Worm (Caenorhabditis elegans): ENCODE measurements around the gene F41F3.8.

The F41F3.8 gene

ce11 chrV:4637153-4637552 is 11.5 kb upstream of the F41F3.8 start:
- TF ChIP-seq tlp-1 (tag; optimal IDR thresholded peaks at IDR 0.05) (no peak), efl-3 (GFP tag; optimal IDR thresholded peaks at IDR 0.05) (no peak), skn-1 (tag; optimal IDR thresholded peaks at IDR 0.05) (no peak), fos-1 (tag; optimal IDR thresholded peaks at IDR 0.05) (no peak), jun-1 (tag; optimal IDR thresholded peaks at IDR 0.05) (no peak), elt-3 (tag; optimal IDR thresholded peaks at IDR 0.05) (no peak), lin-13 (GFP tag; optimal IDR thresholded peaks at IDR 0.05) (no peak), irx-1 (tag; optimal IDR thresholded peaks at IDR 0.05) (no peak), nhr-85 (tag) (no peak), nhr-19 (GFP tag; conservative IDR thresholded peaks at IDR 0.05) (no peak), isw-1 (GFP tag; IDR thresholded peaks at IDR 0.05) (no peak), sup-37 (GFP tag; optimal IDR thresholded peaks at IDR 0.05) (no peak), F16B12.6 (tag; optimal IDR thresholded peaks at IDR 0.05) (no peak), nhr-71 (tag; optimal IDR thresholded peaks at IDR 0.05) (no peak), lir-3 (tag; optimal IDR thresholded peaks at IDR 0.05; ENCODE audit: poor library complexity) (no peak), sox-4 (tag; optimal IDR thresholded peaks at IDR 0.05) (no peak), ceh-82 (tag; optimal IDR thresholded peaks at IDR 0.05) (no peak), unc-130 (tag; optimal IDR thresholded peaks at IDR 0.05) (no peak)

DNA sequence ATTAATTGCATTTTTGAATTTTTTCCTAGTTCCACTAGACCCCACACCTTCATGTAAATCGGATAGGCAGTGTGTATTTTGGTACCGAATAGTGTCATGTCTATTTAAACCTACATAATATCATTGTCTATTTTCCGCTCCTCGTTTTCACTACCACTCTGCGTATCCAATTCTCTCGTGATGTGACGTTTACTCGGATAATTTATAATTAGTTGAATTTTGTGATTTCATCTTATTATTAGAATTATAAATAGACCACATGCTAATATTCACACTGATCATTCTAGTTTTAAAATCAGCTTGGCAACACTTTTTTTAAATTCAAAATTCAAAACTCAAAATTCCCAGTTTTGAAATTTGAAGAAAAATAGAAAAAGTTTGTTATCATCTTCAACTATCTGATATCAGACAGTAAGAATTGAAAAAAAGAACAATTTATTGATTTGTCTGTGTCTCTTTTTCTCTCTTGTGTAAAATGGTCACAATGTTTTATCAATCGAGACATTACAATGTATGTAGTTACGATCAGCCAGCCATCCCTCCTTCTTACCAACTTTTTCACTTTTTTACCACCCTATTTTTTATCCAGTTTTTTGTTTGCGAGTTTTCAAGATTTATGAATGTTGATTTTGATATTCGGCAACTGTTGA is 8.0 kb upstream of the F41F3.8 start:
- TF ChIP-seq lsy-2 (tag; optimal IDR thresholded peaks at IDR 0.05) (peak in 1 of 2 experiments; percentile 8), nhr-20 (tag; optimal IDR thresholded peaks at IDR 0.05) (peak; percentile 23), lin-35 (GFP tag; optimal IDR thresholded peaks at IDR 0.05) (peak in 1 of 2 experiments; percentile 3), unc-130 (tag; optimal IDR thresholded peaks at IDR 0.05) (no peak), ceh-82 (tag; optimal IDR thresholded peaks at IDR 0.05) (no peak), nhr-85 (tag) (peak; percentile 52), elt-3 (tag; optimal IDR thresholded peaks at IDR 0.05) (peak in 2 of 6 experiments; percentile 35 to 58), nhr-71 (tag; optimal IDR thresholded peaks at IDR 0.05) (peak; percentile 48), ceh-8 (GFP tag; optimal IDR thresholded peaks at IDR 0.05) (peak; percentile 91)

DNA sequence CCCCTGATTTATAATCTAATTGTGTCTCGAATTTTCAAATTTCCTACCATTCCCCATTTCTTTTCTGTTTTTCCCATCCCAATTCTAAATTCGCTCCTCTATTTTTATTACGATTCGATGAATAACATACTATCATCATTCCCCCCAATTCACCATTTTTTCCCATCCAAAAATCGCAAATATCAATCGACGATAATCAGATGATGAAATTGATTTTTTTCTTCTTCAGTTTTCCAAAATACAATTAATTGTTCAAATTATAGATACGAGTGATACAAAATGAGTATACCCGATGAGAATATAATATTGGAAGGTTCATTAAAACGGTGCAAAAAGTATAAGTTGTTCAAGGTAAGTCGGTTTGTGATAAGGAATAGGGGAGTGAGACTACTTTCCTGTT is 5.9 kb upstream of the F41F3.8 start, which contains the start of gene soc-1:
TSS of gene soc-1 (plus strand) at position 262 of the 400 bp plus-strand sequence.
- no peak for TF ChIP-seq fkh-10 (GFP tag; optimal IDR thresholded peaks at IDR 0.05)
- TF ChIP-seq alr-1 (tag; optimal IDR thresholded peaks at IDR 0.05; ENCODE audit: borderline replicate concordance) = no peak
- TF ChIP-seq sptf-1 (tag; optimal IDR thresholded peaks at IDR 0.05) = no peak
- TF ChIP-seq lin-35 (GFP tag; optimal IDR thresholded peaks at IDR 0.05) = no peak
- TF ChIP-seq lin-14 (GFP tag; optimal IDR thresholded peaks at IDR 0.05) = no peak
- no peak for TF ChIP-seq mdl-1 (tag; optimal IDR thresholded peaks at IDR 0.05)
- TF ChIP-seq ceh-8 (GFP tag; optimal IDR thresholded peaks at IDR 0.05) = no peak
- TF ChIP-seq efl-1 (optimal IDR thresholded peaks at IDR 0.05) = no peak
- TF ChIP-seq efl-1 (GFP tag; optimal IDR thresholded peaks at IDR 0.05 in 1 of 2) = no peak
- TF ChIP-seq efl-3 (GFP tag; optimal IDR thresholded peaks at IDR 0.05) = no peak
- no peak for TF ChIP-seq rnt-1 (tag; optimal IDR thresholded peaks at IDR 0.05)
- TF ChIP-seq C04F5.9 (tag; optimal IDR thresholded peaks at IDR 0.05) = no peak
- TF ChIP-seq unc-98 (GFP tag; IDR thresholded peaks at IDR 0.05) = no peak
- TF ChIP-seq hpl-2 (GFP tag; optimal IDR thresholded peaks at IDR 0.05) = no peak
- no peak for TF ChIP-seq dpl-1 (GFP tag; optimal IDR thresholded peaks at IDR 0.05)
- TF ChIP-seq unc-130 (tag; optimal IDR thresholded peaks at IDR 0.05) = no peak
- TF ChIP-seq unc-30 (tag; optimal IDR thresholded peaks at IDR 0.05) = no peak
- no peak for TF ChIP-seq sox-4 (tag; optimal IDR thresholded peaks at IDR 0.05)
- TF ChIP-seq egl-27 (tag; optimal IDR thresholded peaks at IDR 0.05) = no peak
- no peak for TF ChIP-seq irx-1 (tag; optimal IDR thresholded peaks at IDR 0.05)
